Worm (Caenorhabditis elegans) whole organism, L4 larva: ENCODE measurements around the gene cyp-25A1.

Experiments used
- F37D6.2 ChIP-seq: sonication (generic microtip); optimal IDR thresholded peaks from 2 replicates; lab custom pipeline; 2016; ENCODE audit warnings: mild to moderate bottlenecking, missing genetic modification characterization, missing compliant biosample characterization
- F49E8.2 ChIP-seq: sonication (generic microtip); optimal IDR thresholded peaks from 2 replicates; lab custom pipeline; 2016; ENCODE audit warnings: missing compliant biosample characterization, mild to moderate bottlenecking, missing genetic modification characterization, borderline replicate concordance
- T26A8.4 ChIP-seq: fragments of 200-800 bp; sonication (Bioruptor generic); IDR thresholded peaks from 2 replicates; pipeline ENCODE4 v1.3.6; 2022; ENCODE audit warnings: missing genetic modification characterization, missing compliant biosample characterization
- Y105C5A.15 ChIP-seq: fragments of 200-800 bp; sonication (Bioruptor generic); IDR thresholded peaks from 2 replicates; pipeline ENCODE4 v1.3.6; 2022; ENCODE audit warnings: missing genetic modification characterization, missing compliant biosample characterization
- aha-1 ChIP-seq: fragments of 150-350 bp; peaks from one replicate; lab custom pipeline; 2014; ENCODE audit warnings: missing biosample characterization, missing genetic modification characterization
- ama-1 ChIP-seq: fragments of 150-350 bp; optimal IDR thresholded peaks from 2 replicates; lab custom pipeline; 2014; ENCODE audit warnings: inconsistent platforms, mixed read lengths
- arid-1 ChIP-seq: fragments of 200-800 bp; sonication (Bioruptor generic); conservative IDR thresholded peaks from 2 replicates; pipeline ENCODE4 v1.3.6; 2022; ENCODE audit warnings: missing genetic modification reagents, missing genetic modification characterization, missing compliant biosample characterization
- attf-4 ChIP-seq: sonication (generic microtip); optimal IDR thresholded peaks from 3 replicates; lab custom pipeline; 2017; ENCODE audit warnings: missing biosample characterization, missing genetic modification characterization
- ceh-20 ChIP-seq: fragments of 200-800 bp; sonication (Bioruptor generic); IDR thresholded peaks from 2 replicates; pipeline ENCODE4 v1.3.6; 2022; ENCODE audit warnings: missing genetic modification reagents, missing genetic modification characterization, missing compliant biosample characterization
- ceh-28 ChIP-seq: fragments of 150-350 bp; optimal IDR thresholded peaks from 2 replicates; lab custom pipeline; 2014; ENCODE audit warnings: missing biosample characterization, missing genetic modification reagents, missing genetic modification characterization
- ceh-62 ChIP-seq: sonication (generic microtip); optimal IDR thresholded peaks from 2 replicates; lab custom pipeline; 2017; ENCODE audit warnings: missing biosample characterization, missing genetic modification characterization
- ceh-82 ChIP-seq: sonication (generic microtip); optimal IDR thresholded peaks from 2 replicates; lab custom pipeline; 2017; ENCODE audit warnings: missing biosample characterization, missing genetic modification characterization
- cey-2 ChIP-seq: sonication (generic microtip); optimal IDR thresholded peaks from 3 replicates; lab custom pipeline; 2017; ENCODE audit warnings: missing genetic modification characterization, mild to moderate bottlenecking, missing compliant biosample characterization, antibody characterized with exemption, borderline replicate concordance; ENCODE audit not compliant: insufficient read depth
- daf-16 ChIP-seq, 3 experiments: sonication (generic microtip); optimal IDR thresholded peaks; 2 replicates each; lab custom pipeline; 2016 to 2017; ENCODE audit warnings: missing genetic modification characterization in 3 of 3, missing genetic modification reagents in 3 of 3, mild to moderate bottlenecking in 2 of 3, missing compliant biosample characterization in 2 of 3, missing biosample characterization in 1 of 3, moderate library complexity in 1 of 3
- daf-19 ChIP-seq: fragments of 200-800 bp; sonication (Bioruptor generic); conservative IDR thresholded peaks from 2 replicates; pipeline ENCODE4 v1.3.6; 2022; ENCODE audit warnings: missing genetic modification characterization, missing compliant biosample characterization
- dpl-1 ChIP-seq: fragments of 150-350 bp; optimal IDR thresholded peaks from 2 replicates; lab custom pipeline; 2014; ENCODE audit warnings: missing biosample characterization, missing genetic modification reagents, missing genetic modification characterization
- duxl-1 ChIP-seq: sonication (generic microtip); optimal IDR thresholded peaks from 2 replicates; lab custom pipeline; 2016; ENCODE audit warnings: mild to moderate bottlenecking, missing genetic modification characterization, moderate library complexity, missing compliant biosample characterization; ENCODE audit not compliant: poor library complexity
- egl-43 ChIP-seq: fragments of 200-800 bp; sonication (Bioruptor generic); IDR thresholded peaks from 2 replicates; pipeline ENCODE4 v1.3.6; 2022; ENCODE audit warnings: missing genetic modification reagents, missing genetic modification characterization, missing compliant biosample characterization
- fkh-10 ChIP-seq: fragments of 150-350 bp; optimal IDR thresholded peaks from 2 replicates; lab custom pipeline; 2014; ENCODE audit warnings: missing biosample characterization, missing genetic modification reagents, missing genetic modification characterization
- fos-1 ChIP-seq: fragments of 150-350 bp; optimal IDR thresholded peaks from 2 replicates; lab custom pipeline; 2014; ENCODE audit warnings: missing biosample characterization, missing genetic modification characterization
- gei-8 ChIP-seq: fragments of 200-800 bp; sonication (Bioruptor generic); optimal IDR thresholded peaks from 2 replicates; lab custom pipeline; 2018; ENCODE audit warnings: mild to moderate bottlenecking, missing genetic modification characterization, missing compliant biosample characterization
- hlh-30 ChIP-seq: sonication (generic microtip); optimal IDR thresholded peaks from 2 replicates; lab custom pipeline; 2017; ENCODE audit warnings: antibody characterized with exemption, mild to moderate bottlenecking, missing genetic modification characterization, missing compliant biosample characterization; ENCODE audit not compliant: insufficient read depth
- hmg-1.1 ChIP-seq: fragments of 200-800 bp; sonication (Bioruptor generic); IDR thresholded peaks from 2 replicates; pipeline ENCODE4 v1.3.6; 2022; ENCODE audit warnings: missing genetic modification reagents, missing genetic modification characterization, missing compliant biosample characterization
- lim-7 ChIP-seq: fragments of 200-800 bp; sonication (Bioruptor generic); IDR thresholded peaks from 2 replicates; pipeline ENCODE4 v1.3.6; 2022; ENCODE audit warnings: missing genetic modification characterization, missing compliant biosample characterization
- lin-13 ChIP-seq: fragments of 150-350 bp; optimal IDR thresholded peaks from 2 replicates; lab custom pipeline; 2014; ENCODE audit warnings: missing biosample characterization, missing genetic modification reagents, missing genetic modification characterization
- lin-29 ChIP-seq: fragments of 200-800 bp; sonication (Bioruptor generic); IDR thresholded peaks from 2 replicates; pipeline ENCODE4 v1.3.6; 2022; ENCODE audit warnings: missing genetic modification reagents, missing genetic modification characterization, missing compliant biosample characterization
- lir-3 ChIP-seq: sonication (generic microtip); optimal IDR thresholded peaks from 2 replicates; lab custom pipeline; 2016; ENCODE audit warnings: mild to moderate bottlenecking, missing genetic modification characterization, missing compliant biosample characterization
- lsy-2 ChIP-seq, 2 experiments: fragments of 150-350 bp in 1 of 2; sonication (generic microtip) in 1 of 2; optimal IDR thresholded peaks; 2 replicates each; lab custom pipeline; 2014 to 2017; ENCODE audit warnings: missing biosample characterization in 2 of 2, missing genetic modification characterization in 2 of 2
- mdt-29 ChIP-seq: fragments of 200-800 bp; sonication (Bioruptor generic); IDR thresholded peaks from 2 replicates; pipeline ENCODE4 v1.3.6; 2022; ENCODE audit warnings: missing genetic modification reagents, missing genetic modification characterization, missing compliant biosample characterization
- mep-1 ChIP-seq: fragments of 150-350 bp; sonication (generic microtip); optimal IDR thresholded peaks from 3 replicates; lab custom pipeline; 2014; ENCODE audit warnings: missing biosample characterization, missing genetic modification characterization
- mxl-2 ChIP-seq: fragments of 200-800 bp; sonication (Bioruptor generic); conservative IDR thresholded peaks from 2 replicates; pipeline ENCODE4 v1.3.6; 2022; ENCODE audit warnings: missing genetic modification reagents, missing genetic modification characterization, missing compliant biosample characterization
- mxl-3 ChIP-seq: fragments of 200-800 bp; sonication (Bioruptor generic); optimal IDR thresholded peaks from 2 replicates; lab custom pipeline; 2018; ENCODE audit warnings: mild to moderate bottlenecking, missing genetic modification characterization, missing compliant biosample characterization
- nhr-10 ChIP-seq: fragments of 150-350 bp; optimal IDR thresholded peaks from 2 replicates; lab custom pipeline; 2014; ENCODE audit warnings: missing biosample characterization, missing genetic modification characterization
- nhr-102 ChIP-seq: sonication (generic microtip); optimal IDR thresholded peaks from 2 replicates; lab custom pipeline; 2016; ENCODE audit warnings: mild to moderate bottlenecking, missing genetic modification characterization, moderate library complexity, missing compliant biosample characterization
- nhr-11 ChIP-seq: fragments of 150-350 bp; optimal IDR thresholded peaks from 2 replicates; lab custom pipeline; 2014; ENCODE audit warnings: missing biosample characterization, missing genetic modification characterization
- nhr-111 ChIP-seq: fragments of 200-800 bp; sonication (Bioruptor generic); optimal IDR thresholded peaks from 2 replicates; lab custom pipeline; 2018; ENCODE audit warnings: mild to moderate bottlenecking, missing genetic modification characterization, missing compliant biosample characterization
- nhr-25 ChIP-seq: sonication (generic microtip); optimal IDR thresholded peaks from 2 replicates; lab custom pipeline; 2017; ENCODE audit warnings: missing genetic modification characterization, mild to moderate bottlenecking, missing compliant biosample characterization, antibody characterized with exemption, moderate library complexity, borderline replicate concordance; ENCODE audit not compliant: insufficient read depth
- nhr-41 ChIP-seq: fragments of 200-800 bp; sonication (Bioruptor generic); IDR thresholded peaks from 2 replicates; pipeline ENCODE4 v1.3.6; 2022; ENCODE audit warnings: missing genetic modification reagents, missing genetic modification characterization, missing compliant biosample characterization
- nhr-48 ChIP-seq: sonication (generic microtip); optimal IDR thresholded peaks from 2 replicates; lab custom pipeline; 2016; ENCODE audit warnings: mild to moderate bottlenecking, missing genetic modification characterization, missing compliant biosample characterization
- nhr-76 ChIP-seq: fragments of 150-350 bp; optimal IDR thresholded peaks from 2 replicates; lab custom pipeline; 2014; ENCODE audit warnings: missing biosample characterization, missing genetic modification characterization
- nhr-77 ChIP-seq: fragments of 150-350 bp; optimal IDR thresholded peaks from 2 replicates; lab custom pipeline; 2014; ENCODE audit warnings: missing biosample characterization, missing genetic modification characterization
- rbr-2 ChIP-seq: sonication (generic microtip); optimal IDR thresholded peaks from 2 replicates; lab custom pipeline; 2016; ENCODE audit warnings: missing genotype, missing genetic modification characterization, missing compliant biosample characterization
- sdz-12 ChIP-seq: fragments of 200-800 bp; sonication (Bioruptor generic); optimal IDR thresholded peaks from 2 replicates; lab custom pipeline; 2018; ENCODE audit warnings: mild to moderate bottlenecking, missing genetic modification characterization, missing compliant biosample characterization
- snpc-1.2 ChIP-seq: fragments of 200-800 bp; sonication (Bioruptor generic); IDR thresholded peaks from 2 replicates; pipeline ENCODE4 v1.3.6; 2022; ENCODE audit warnings: missing genetic modification reagents, missing genetic modification characterization, missing compliant biosample characterization
- spr-1 ChIP-seq: sonication (generic microtip); optimal IDR thresholded peaks from 2 replicates; lab custom pipeline; 2016; ENCODE audit warnings: mild to moderate bottlenecking, missing genetic modification characterization, missing compliant biosample characterization
- tag-97 ChIP-seq: fragments of 200-800 bp; sonication (Bioruptor generic); IDR thresholded peaks from 2 replicates; pipeline ENCODE4 v1.3.6; 2022; ENCODE audit warnings: missing genetic modification characterization, missing compliant biosample characterization
- unc-130 ChIP-seq: sonication (generic microtip); optimal IDR thresholded peaks from 2 replicates; lab custom pipeline; 2016; ENCODE audit warnings: missing genetic modification reagents, missing genetic modification characterization, missing compliant biosample characterization
- zip-2 ChIP-seq: fragments of 150-350 bp; optimal IDR thresholded peaks from 2 replicates; lab custom pipeline; 2014; ENCODE audit warnings: missing biosample characterization, missing genetic modification characterization
- ztf-11 ChIP-seq: fragments of 150-350 bp; optimal IDR thresholded peaks from 2 replicates; lab custom pipeline; 2014; ENCODE audit warnings: missing biosample characterization, missing genetic modification characterization
- ztf-7 ChIP-seq: fragments of 150-350 bp; optimal IDR thresholded peaks from 2 replicates; lab custom pipeline; 2014; ENCODE audit warnings: missing biosample characterization, missing genetic modification characterization

cyp-25A1 gene

ce11 chrIII:3801379-3801894 lies 31.0 kb upstream of the cyp-25A1 start:
- peak; percentile 93 for TF ChIP-seq nhr-77 (tag; lab: Kevin White, UChicago)
- TF ChIP-seq Y105C5A.15 (GFP tag; lab: Robert Waterston, UW): no peak
- no peak for TF ChIP-seq F49E8.2 (tag; lab: Kevin White, UChicago)
- TF ChIP-seq sdz-12: peak; percentile 61
- peak; percentile 89 for TF ChIP-seq F37D6.2 (tag; lab: Kevin White, UChicago)
- TF ChIP-seq nhr-41 (GFP tag; lab: Robert Waterston, UW): no peak
- peak; percentile 90 for TF ChIP-seq ceh-28 (tag; lab: Kevin White, UChicago)
- TF ChIP-seq nhr-10 (tag; lab: Kevin White, UChicago): peak; percentile 96
- TF ChIP-seq nhr-102 (tag; lab: Kevin White, UChicago): peak; percentile 83
- TF ChIP-seq ceh-82 (tag; lab: Kevin White, UChicago): no peak
- peak; percentile 56; the same call in 1 of the 2 replicates for TF ChIP-seq arid-1
- peak; percentile 2 to 97 for TF ChIP-seq daf-16 (GFP tag; optimal IDR thresholded peaks at IDR 0.05; lab: Kevin White, UChicago)
- TF ChIP-seq daf-16 (tag; optimal IDR thresholded peaks at IDR 0.05; lab: Kevin White, UChicago): peak; percentile 98
- peak; percentile 100 for TF ChIP-seq hlh-30 (tag; lab: Kevin White, UChicago)
- peak; percentile 81 for TF ChIP-seq ztf-7 (tag; lab: Kevin White, UChicago)
- peak; percentile 49 for TF ChIP-seq unc-130 (GFP tag; lab: Kevin White, UChicago)
- peak; percentile 94 for TF ChIP-seq hmg-1.1 (GFP tag; lab: Robert Waterston, UW)
- peak; percentile 78 for TF ChIP-seq nhr-25 (tag; lab: Kevin White, UChicago)
- TF ChIP-seq lir-3 (tag; lab: Kevin White, UChicago): no peak
- no peak for TF ChIP-seq attf-4 (tag; lab: Kevin White, UChicago)
- peak; percentile 93 for TF ChIP-seq nhr-48 (tag; lab: Kevin White, UChicago)
- 0 out of 2 replicates have a peak, but pooled peaks have one; percentile 30 for TF ChIP-seq lin-29 (GFP tag; lab: Robert Waterston, UW)
- peak; percentile 91 for TF ChIP-seq egl-43 (GFP tag; lab: Robert Waterston, UW)
- 0 out of 2 replicates have a peak, but pooled peaks have one; percentile 60 for TF ChIP-seq daf-19 (GFP tag; lab: Robert Waterston, UW)
- TF ChIP-seq mxl-3 (GFP tag; lab: Kevin White, UChicago): peak; percentile 94
- TF ChIP-seq fkh-10 (GFP tag; lab: Kevin White, UChicago): peak; percentile 97
- TF ChIP-seq ceh-20 (GFP tag; lab: Robert Waterston, UW): peak; percentile 89
- peak; percentile 32 for TF ChIP-seq fos-1 (tag; lab: Kevin White, UChicago)
- TF ChIP-seq ztf-11: no peak
- peak; percentile 100 for TF ChIP-seq aha-1 (tag; lab: Kevin White, UChicago)
- TF ChIP-seq ama-1 (lab: Kevin White, UChicago): peak; percentile 74
- peak; percentile 64 for TF ChIP-seq duxl-1 (tag; lab: Kevin White, UChicago)
- TF ChIP-seq lsy-2 (tag; optimal IDR thresholded peaks at IDR 0.05; lab: Kevin White, UChicago): peak; percentile 90 to 95
- 0 out of 2 replicates have a peak, but pooled peaks have one; percentile 12 for TF ChIP-seq lim-7
- TF ChIP-seq mxl-2 (GFP tag; lab: Robert Waterston, UW): no peak
- TF ChIP-seq gei-8 (GFP tag; lab: Kevin White, UChicago): peak; percentile 19
- peak; percentile 97 for TF ChIP-seq rbr-2 (tag; lab: Kevin White, UChicago)
- TF ChIP-seq ceh-62 (tag; lab: Kevin White, UChicago): no peak
- TF ChIP-seq nhr-111 (GFP tag; lab: Kevin White, UChicago): no peak
- peak; percentile 97 for TF ChIP-seq mep-1
- TF ChIP-seq spr-1: peak; percentile 86
- TF ChIP-seq lin-13 (GFP tag; lab: Kevin White, UChicago): peak; percentile 81
- TF ChIP-seq nhr-11: peak; percentile 97
- TF ChIP-seq dpl-1 (GFP tag; lab: Kevin White, UChicago): peak; percentile 77
- TF ChIP-seq T26A8.4 (GFP tag; lab: Robert Waterston, UW): peak; percentile 93
- TF ChIP-seq mdt-29: peak; percentile 86
- no peak for TF ChIP-seq nhr-76
- TF ChIP-seq tag-97 (GFP tag; lab: Robert Waterston, UW): no peak
- peak; percentile 74 for TF ChIP-seq zip-2 (tag; lab: Kevin White, UChicago)
- no peak for TF ChIP-seq snpc-1.2 (GFP tag; lab: Robert Waterston, UW)
- peak; percentile 70 for TF ChIP-seq cey-2 (tag; lab: Kevin White, UChicago)
